Fruit fly (Drosophila melanogaster) whole organism, embryonic: ENCODE measurements around the gene Ipo9.

ENCODE experiments used
- Adf1 ChIP-seq: fragments of 200-800 bp; sonication (Bioruptor generic); IDR thresholded peaks from 2 replicates; pipeline ENCODE4 v1.3.6; 2022; ENCODE audit warnings: missing biosample characterization, missing genetic modification characterization
- CG10147 ChIP-seq: fragments of 200-800 bp; sonication (Bioruptor generic); optimal IDR thresholded peaks from 2 replicates; lab custom pipeline; 2019; ENCODE audit warnings: missing biosample characterization, mild to moderate bottlenecking, missing genetic modification characterization, moderate library complexity
- CG10267 ChIP-seq: fragments of 200-800 bp; sonication (Bioruptor generic); optimal IDR thresholded peaks from 2 replicates; lab custom pipeline; 2018; ENCODE audit warnings: missing biosample characterization, mild to moderate bottlenecking, missing genetic modification characterization, moderate library complexity
- CG11398 ChIP-seq: fragments of 200-800 bp; sonication (Bioruptor generic); optimal IDR thresholded peaks from 2 replicates; lab custom pipeline; 2016; ENCODE audit warnings: missing biosample characterization, missing genetic modification characterization
- CG12769 ChIP-seq: fragments of 200-800 bp; sonication (Bioruptor generic); optimal IDR thresholded peaks from 2 replicates; lab custom pipeline; 2019; ENCODE audit warnings: missing biosample characterization, mild to moderate bottlenecking, missing genetic modification characterization, moderate library complexity
- CG13287 ChIP-seq: fragments of 200-800 bp; sonication (Bioruptor generic); IDR thresholded peaks from 2 replicates; pipeline ENCODE4 v1.3.6; 2022; ENCODE audit warnings: missing biosample characterization, missing genetic modification characterization; ENCODE audit not compliant: partially characterized antibody
- CG15479 ChIP-seq: fragments of 200-800 bp; sonication (Bioruptor generic); optimal IDR thresholded peaks from 3 replicates; lab custom pipeline; 2019; ENCODE audit warnings: missing biosample characterization, mild to moderate bottlenecking, missing genetic modification characterization, moderate library complexity
- CG16863 ChIP-seq: fragments of 200-800 bp; sonication (Bioruptor generic); optimal IDR thresholded peaks from 3 replicates; lab custom pipeline; 2016; ENCODE audit warnings: missing biosample characterization, missing genetic modification characterization
- CG1832 ChIP-seq: fragments of 200-800 bp; sonication (Bioruptor generic); optimal IDR thresholded peaks from 2 replicates; lab custom pipeline; 2017; ENCODE audit warnings: missing biosample characterization, mild to moderate bottlenecking, missing genetic modification characterization, inconsistent platforms
- CG2116 ChIP-seq: fragments of 200-800 bp; sonication (Bioruptor generic); optimal IDR thresholded peaks from 3 replicates; lab custom pipeline; 2018; ENCODE audit warnings: missing biosample characterization, mild to moderate bottlenecking, missing genetic modification characterization
- CG2875 ChIP-seq: fragments of 200-800 bp; sonication (Bioruptor generic); optimal IDR thresholded peaks from 2 replicates; lab custom pipeline; 2017; ENCODE audit warnings: missing biosample characterization, mild to moderate bottlenecking, missing genetic modification characterization, missing genetic modification reagents
- CG30431 ChIP-seq: fragments of 200-800 bp; sonication (Bioruptor generic); optimal IDR thresholded peaks from 2 replicates; lab custom pipeline; 2017; ENCODE audit warnings: missing biosample characterization, missing genetic modification characterization
- CG3065 ChIP-seq: fragments of 200-800 bp; sonication (Bioruptor generic); optimal IDR thresholded peaks from 2 replicates; lab custom pipeline; 2016; ENCODE audit warnings: missing biosample characterization, missing genetic modification characterization
- CG33213 ChIP-seq: fragments of 200-800 bp; sonication (Bioruptor generic); optimal IDR thresholded peaks from 3 replicates; lab custom pipeline; 2016; ENCODE audit warnings: missing biosample characterization, missing genetic modification characterization
- CG3407 ChIP-seq: fragments of 200-800 bp; sonication (Bioruptor generic); optimal IDR thresholded peaks from 2 replicates; lab custom pipeline; 2018; ENCODE audit warnings: missing biosample characterization, mild to moderate bottlenecking, missing genetic modification characterization
- CG4360 ChIP-seq: fragments of 200-800 bp; sonication (Bioruptor generic); IDR thresholded peaks from 2 replicates; pipeline ENCODE4 v1.3.6; 2022; ENCODE audit warnings: missing biosample characterization, missing genetic modification characterization
- CG4707 ChIP-seq: fragments of 200-800 bp; sonication (Bioruptor generic); optimal IDR thresholded peaks from 2 replicates; lab custom pipeline; 2018; ENCODE audit warnings: missing biosample characterization, mild to moderate bottlenecking, missing genetic modification characterization, moderate library complexity
- CG4820 ChIP-seq: fragments of 200-800 bp; sonication (Bioruptor generic); optimal IDR thresholded peaks from 3 replicates; lab custom pipeline; 2016; ENCODE audit warnings: missing biosample characterization, missing genetic modification characterization
- CG6765 ChIP-seq: fragments of 200-800 bp; sonication (Bioruptor generic); optimal IDR thresholded peaks from 3 replicates; lab custom pipeline; 2017; ENCODE audit warnings: missing biosample characterization, mild to moderate bottlenecking, missing genetic modification characterization
- CG7928 ChIP-seq: fragments of 200-800 bp; sonication (Bioruptor generic); optimal IDR thresholded peaks from 2 replicates; lab custom pipeline; 2017; ENCODE audit warnings: missing biosample characterization, mild to moderate bottlenecking, missing genetic modification characterization
- CG8290 ChIP-seq, 3 experiments: fragments of 200-800 bp; sonication (Bioruptor generic); optimal IDR thresholded peaks; 2 replicates each; lab custom pipeline; 2016 to 2019; ENCODE audit warnings: missing biosample characterization in 3 of 3, missing genetic modification characterization in 3 of 3, mild to moderate bottlenecking in 2 of 3, moderate library complexity in 1 of 3
- CG9797 ChIP-seq: fragments of 200-800 bp; sonication (Bioruptor generic); optimal IDR thresholded peaks from 3 replicates; lab custom pipeline; 2018; ENCODE audit warnings: missing biosample characterization, mild to moderate bottlenecking, missing genetic modification characterization
- Camta ChIP-seq: fragments of 200-800 bp; sonication (Bioruptor generic); optimal IDR thresholded peaks from 2 replicates; lab custom pipeline; 2016; ENCODE audit warnings: missing biosample characterization, missing genetic modification characterization
- Deaf1 ChIP-seq: fragments of 200-800 bp; optimal IDR thresholded peaks from 3 replicates; lab custom pipeline; 2019; ENCODE audit warnings: missing biosample characterization, mild to moderate bottlenecking, missing genetic modification characterization, moderate library complexity
- Dfd ChIP-seq, 2 experiments: fragments of >200 bp; optimal IDR thresholded peaks; 2 replicates each; lab custom pipeline; 2017; ENCODE audit warnings: missing biosample characterization in 2 of 2, missing genetic modification characterization in 2 of 2
- Elba2 ChIP-seq: fragments of 200-800 bp; sonication (Bioruptor generic); optimal IDR thresholded peaks from 3 replicates; lab custom pipeline; 2016; ENCODE audit warnings: missing biosample characterization, missing genetic modification characterization
- Hr39 ChIP-seq: fragments of >200 bp; optimal IDR thresholded peaks from 2 replicates; lab custom pipeline; 2017
- MBD-R2 ChIP-seq: fragments of 200-800 bp; sonication (Bioruptor generic); IDR thresholded peaks from 2 replicates; pipeline ENCODE4 v1.3.6; 2022; ENCODE audit warnings: missing biosample characterization, missing genetic modification characterization
- MTF-1 ChIP-seq: fragments of 200-800 bp; sonication (Bioruptor generic); optimal IDR thresholded peaks from 2 replicates; lab custom pipeline; 2018; ENCODE audit warnings: missing biosample characterization, mild to moderate bottlenecking, missing genetic modification characterization, borderline replicate concordance
- Max ChIP-seq: fragments of 200-800 bp; sonication (Bioruptor generic); optimal IDR thresholded peaks from 2 replicates; lab custom pipeline; 2016; ENCODE audit warnings: missing biosample characterization, mild to moderate bottlenecking, missing genetic modification characterization
- Optix ChIP-seq: fragments of 200-800 bp; sonication (Bioruptor generic); IDR thresholded peaks from 3 replicates; pipeline ENCODE4 v1.3.6; 2022; ENCODE audit warnings: missing biosample characterization, missing genetic modification characterization
- Rx ChIP-seq: fragments of 200-800 bp; sonication (Bioruptor generic); IDR thresholded peaks from 2 replicates; pipeline ENCODE4 v1.3.6; 2022; ENCODE audit warnings: missing biosample characterization, missing genetic modification characterization
- Sin3A ChIP-seq: fragments of >200 bp; optimal IDR thresholded peaks from 2 replicates; lab custom pipeline; 2018
- Spps ChIP-seq: fragments of 200-800 bp; sonication (Bioruptor generic); optimal IDR thresholded peaks from 2 replicates; lab custom pipeline; 2018; ENCODE audit warnings: missing biosample characterization, mild to moderate bottlenecking, missing genetic modification characterization
- Xbp1 ChIP-seq: fragments of 200-800 bp; sonication (Bioruptor generic); optimal IDR thresholded peaks from 3 replicates; lab custom pipeline; 2016; ENCODE audit warnings: missing biosample characterization, mild to moderate bottlenecking, missing genetic modification characterization
- aop ChIP-seq: fragments of 200-800 bp; sonication (Bioruptor generic); IDR thresholded peaks from 2 replicates; pipeline ENCODE4 v1.3.6; 2022; ENCODE audit warnings: missing biosample characterization, missing genetic modification characterization
- caup ChIP-seq: fragments of 200-800 bp; sonication (Bioruptor generic); optimal IDR thresholded peaks from 3 replicates; lab custom pipeline; 2017; ENCODE audit warnings: missing biosample characterization, mild to moderate bottlenecking, missing genetic modification characterization, moderate library complexity; ENCODE audit not compliant: severe bottlenecking
- croc ChIP-seq: fragments of 200-800 bp; sonication (Bioruptor generic); conservative IDR thresholded peaks from 3 replicates; pipeline ENCODE4 v1.3.6; 2022; ENCODE audit warnings: missing biosample characterization, missing genetic modification characterization
- dan ChIP-seq: fragments of 200-800 bp; sonication (Bioruptor generic); IDR thresholded peaks from 2 replicates; pipeline ENCODE4 v1.3.6; 2022; ENCODE audit warnings: missing biosample characterization, missing genetic modification characterization
- fu2 ChIP-seq: fragments of 200-800 bp; sonication (Bioruptor generic); optimal IDR thresholded peaks from 2 replicates; lab custom pipeline; 2016; ENCODE audit warnings: missing biosample characterization, missing genetic modification characterization
- gcm2 ChIP-seq: fragments of 200-800 bp; sonication (Bioruptor generic); optimal IDR thresholded peaks from 2 replicates; lab custom pipeline; 2016; ENCODE audit warnings: missing biosample characterization, missing genetic modification characterization
- gsb-n ChIP-seq: fragments of 200-800 bp; sonication (Bioruptor generic); optimal IDR thresholded peaks from 3 replicates; lab custom pipeline; 2018; ENCODE audit warnings: missing biosample characterization, mild to moderate bottlenecking, missing genetic modification characterization
- h ChIP-seq: fragments of >200 bp; optimal IDR thresholded peaks from 2 replicates; lab custom pipeline; 2017
- kay ChIP-seq: fragments of 200-800 bp; sonication (Bioruptor generic); optimal IDR thresholded peaks from 2 replicates; lab custom pipeline; 2016; ENCODE audit warnings: missing biosample characterization, missing genetic modification characterization
- knrl ChIP-seq: fragments of 200-800 bp; sonication (Bioruptor generic); IDR thresholded peaks from 3 replicates; pipeline ENCODE4 v1.3.6; 2022; ENCODE audit warnings: missing biosample characterization, missing genetic modification characterization; ENCODE audit not compliant: partially characterized antibody
- otp ChIP-seq: fragments of 200-800 bp; sonication (Bioruptor generic); IDR thresholded peaks from 3 replicates; pipeline ENCODE4, ENCODE4 v1.3.6; 2022; ENCODE audit warnings: missing biosample characterization, missing genetic modification characterization
- pita ChIP-seq: fragments of 200-800 bp; sonication (Bioruptor generic); optimal IDR thresholded peaks from 2 replicates; lab custom pipeline; 2017; ENCODE audit warnings: missing biosample characterization, mild to moderate bottlenecking, missing genetic modification characterization
- pum ChIP-seq: fragments of 200-800 bp; sonication (Bioruptor generic); optimal IDR thresholded peaks from 2 replicates; lab custom pipeline; 2016; ENCODE audit warnings: missing biosample characterization, missing genetic modification characterization
- sc ChIP-seq, 3 experiments: fragments of >200 bp in 2 of 3; fragments of 200-800 bp in 1 of 3; sonication (Bioruptor generic) in 1 of 3; optimal IDR thresholded peaks; 2 replicates in 2 of 3; 3 replicates in 1 of 3; lab custom pipeline; 2017; ENCODE audit warnings: mild to moderate bottlenecking in 1 of 3, missing biosample characterization in 1 of 3, missing genetic modification characterization in 1 of 3, missing genetic modification reagents in 1 of 3
- sim ChIP-seq: fragments of 200-800 bp; sonication (Bioruptor generic); IDR thresholded peaks from 2 replicates; pipeline ENCODE4 v1.3.6; 2022; ENCODE audit warnings: missing biosample characterization, missing genetic modification characterization
- trem ChIP-seq: fragments of 200-800 bp; optimal IDR thresholded peaks from 3 replicates; lab custom pipeline; 2019; ENCODE audit warnings: missing biosample characterization, mild to moderate bottlenecking, missing genetic modification characterization, moderate library complexity

Gene Ipo9

dm6 chr3R:11392805-11393204, 19.5 kb upstream of the Ipo9 start (continued):
- no peak for TF ChIP-seq kay (GFP tag; lab: Kevin White, UChicago)
- TF ChIP-seq CG13287: no peak
- peak; percentile 79 for TF ChIP-seq otp
- TF ChIP-seq aop: peak; percentile 28; the same call in 1 of the 2 replicates
- no peak for TF ChIP-seq dan (GFP tag; lab: Robert Waterston, UW)
- peak; percentile 63 for TF ChIP-seq CG3407 (GFP tag; lab: Kevin White, UChicago)
- TF ChIP-seq Camta: peak; percentile 59
- peak in 1 of 2 experiments; percentile 32 for TF ChIP-seq Dfd (GFP tag; optimal IDR thresholded peaks at IDR 0.05; lab: Kevin White, UChicago)
- TF ChIP-seq fu2 (GFP tag; lab: Kevin White, UChicago): no peak
- TF ChIP-seq Optix (GFP tag; lab: Robert Waterston, UW): peak; percentile 65; the same call in 2 of the 3 replicates
- TF ChIP-seq CG4360 (GFP tag; lab: Robert Waterston, UW): peak; percentile 34; the same call in 1 of the 2 replicates
- peak; percentile 67 for TF ChIP-seq CG4707 (GFP tag; lab: Kevin White, UChicago)
- TF ChIP-seq trem (tag; lab: Kevin White, UChicago): peak; percentile 53
- TF ChIP-seq CG11398 (GFP tag; lab: Kevin White, UChicago): peak; percentile 60
- TF ChIP-seq Max (GFP tag; lab: Kevin White, UChicago): no peak
- no peak for TF ChIP-seq CG7928
- TF ChIP-seq CG30431 (GFP tag; lab: Kevin White, UChicago): peak; percentile 86
- TF ChIP-seq sc (optimal IDR thresholded peaks at IDR 0.05; lab: Kevin White, UChicago): no peak
- peak; percentile 74 for TF ChIP-seq sc (GFP tag; optimal IDR thresholded peaks at IDR 0.05; lab: Kevin White, UChicago)
- no peak for TF ChIP-seq pita (GFP tag; lab: Kevin White, UChicago)
- no peak for TF ChIP-seq knrl (GFP tag; lab: Robert Waterston, UW)
- TF ChIP-seq CG16863 (GFP tag; lab: Kevin White, UChicago): peak; percentile 17
- peak; percentile 27 for TF ChIP-seq CG1832 (GFP tag; lab: Kevin White, UChicago)
- peak; percentile 61 for TF ChIP-seq gsb-n (tag; lab: Kevin White, UChicago)
- TF ChIP-seq CG12769 (tag; lab: Kevin White, UChicago): no peak
- peak; percentile 62 for TF ChIP-seq Elba2 (GFP tag; lab: Kevin White, UChicago)
- peak; percentile 50 for TF ChIP-seq CG10267 (tag; lab: Kevin White, UChicago)
- peak; percentile 49; the same call in 1 of the 3 replicates for TF ChIP-seq croc (GFP tag; lab: Robert Waterston, UW)
- peak; percentile 54 for TF ChIP-seq CG4820 (GFP tag; lab: Kevin White, UChicago)
- no peak for TF ChIP-seq Hr39 (lab: Kevin White, UChicago)
- TF ChIP-seq CG2875 (GFP tag; lab: Kevin White, UChicago): peak; percentile 78
- no peak for TF ChIP-seq h
- TF ChIP-seq MTF-1: peak; percentile 88
- TF ChIP-seq CG2116 (GFP tag; lab: Kevin White, UChicago): peak; percentile 51
- TF ChIP-seq Spps (tag; lab: Kevin White, UChicago): peak; percentile 30
- TF ChIP-seq CG9797: no peak
- TF ChIP-seq gcm2 (GFP tag; lab: Kevin White, UChicago): no peak
- TF ChIP-seq pum (GFP tag; lab: Kevin White, UChicago): no peak
- TF ChIP-seq caup: peak; percentile 82
- TF ChIP-seq CG10147: no peak
- TF ChIP-seq Sin3A (lab: Kevin White, UChicago): no peak
- peak; percentile 51 for TF ChIP-seq CG3065
- no peak for TF ChIP-seq MBD-R2 (GFP tag; lab: Robert Waterston, UW)
- TF ChIP-seq CG6765 (GFP tag; lab: Kevin White, UChicago): peak; percentile 41
- peak; percentile 90 for TF ChIP-seq CG8290 (GFP tag; optimal IDR thresholded peaks at IDR 0.05; lab: Kevin White, UChicago)
- peak; percentile 83 to 96 for TF ChIP-seq CG8290 (tag; optimal IDR thresholded peaks at IDR 0.05; lab: Kevin White, UChicago)
- TF ChIP-seq Xbp1 (GFP tag; lab: Kevin White, UChicago): peak; percentile 64
- peak; percentile 83 for TF ChIP-seq CG33213 (GFP tag; lab: Kevin White, UChicago)
- no peak for TF ChIP-seq Adf1 (GFP tag; lab: Robert Waterston, UW)
- TF ChIP-seq sim (GFP tag; lab: Robert Waterston, UW): peak; percentile 68; the same call in 1 of the 2 replicates
- TF ChIP-seq Deaf1 (tag; lab: Kevin White, UChicago): no peak
- TF ChIP-seq CG15479: peak; percentile 44
- TF ChIP-seq Rx (GFP tag; lab: Robert Waterston, UW): peak; percentile 74
